Worm (Caenorhabditis elegans): Measurements from ENCODE around the gene tba-8.

DNA sequence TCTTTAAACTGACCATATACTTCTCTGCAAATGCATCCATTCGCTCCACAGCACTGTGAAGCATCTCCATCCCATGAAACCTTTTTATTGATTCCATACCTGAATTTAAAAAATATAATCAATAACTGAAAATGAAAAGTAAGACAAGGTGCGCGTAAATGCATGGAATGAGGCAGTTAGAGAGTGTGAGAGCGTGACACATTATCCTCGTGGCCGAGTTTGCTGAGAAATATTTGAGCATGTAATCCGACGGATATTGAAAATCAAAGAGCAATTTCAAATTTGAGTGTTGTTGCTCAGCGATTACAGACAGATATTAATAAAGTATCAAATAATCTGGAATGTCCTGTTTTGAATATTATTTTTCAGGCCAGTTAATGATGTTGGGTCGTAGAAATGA, 8.8 kb downstream of the tba-8 start, which contains the start of gene ZK899.7:
- no peak for TF ChIP-seq ztf-29 (GFP tag; IDR thresholded peaks at IDR 0.05)
- no peak for TF ChIP-seq ref-1 (GFP tag; conservative IDR thresholded peaks at IDR 0.05)
- TF ChIP-seq med-1 (GFP tag; optimal IDR thresholded peaks at IDR 0.05; ENCODE audit: insufficient read depth): no peak
- TF ChIP-seq klf-2 (GFP tag; conservative IDR thresholded peaks at IDR 0.05): no peak
- TF ChIP-seq flt-1 (GFP tag; IDR thresholded peaks at IDR 0.05): no peak
